Worm (Caenorhabditis elegans) whole organism, L4 larva: ENCODE results near the gene nrf-6.

Source experiments
- F26F4.8 ChIP-seq: fragments of 200-800 bp; sonication (Bioruptor generic); conservative IDR thresholded peaks from 2 replicates; pipeline ENCODE4 v1.3.6; 2022; ENCODE audit warnings: missing genetic modification characterization, missing compliant biosample characterization
- F44E2.7 ChIP-seq: fragments of 200-800 bp; sonication (Bioruptor generic); IDR thresholded peaks from 2 replicates; pipeline ENCODE4 v2.1.2; 2022; ENCODE audit warnings: missing genetic modification characterization, missing compliant biosample characterization
- T20F7.1 ChIP-seq: fragments of 200-800 bp; sonication (Bioruptor generic); optimal IDR thresholded peaks from 2 replicates; lab custom pipeline; 2018; ENCODE audit warnings: mild to moderate bottlenecking, missing genetic modification characterization, missing compliant biosample characterization
- T26A8.4 ChIP-seq: fragments of 200-800 bp; sonication (Bioruptor generic); IDR thresholded peaks from 2 replicates; pipeline ENCODE4 v1.3.6; 2022; ENCODE audit warnings: missing genetic modification characterization, missing compliant biosample characterization
- aha-1 ChIP-seq: fragments of 150-350 bp; peaks from one replicate; lab custom pipeline; 2014; ENCODE audit warnings: missing biosample characterization, missing genetic modification characterization
- aly-2 ChIP-seq: sonication (generic microtip); optimal IDR thresholded peaks from 2 replicates; lab custom pipeline; 2018; ENCODE audit warnings: missing biosample characterization, missing genetic modification characterization
- ceh-20 ChIP-seq: fragments of 200-800 bp; sonication (Bioruptor generic); IDR thresholded peaks from 2 replicates; pipeline ENCODE4 v1.3.6; 2022; ENCODE audit warnings: missing genetic modification reagents, missing genetic modification characterization, missing compliant biosample characterization
- ctbp-1 ChIP-seq: fragments of 200-800 bp; sonication (Bioruptor generic); IDR thresholded peaks from 2 replicates; pipeline ENCODE4 v1.3.6; 2022; ENCODE audit warnings: missing genetic modification reagents, missing genetic modification characterization, missing compliant biosample characterization
- duxl-1 ChIP-seq: sonication (generic microtip); optimal IDR thresholded peaks from 2 replicates; lab custom pipeline; 2016; ENCODE audit warnings: mild to moderate bottlenecking, missing genetic modification characterization, moderate library complexity, missing compliant biosample characterization; ENCODE audit not compliant: poor library complexity
- egl-27 ChIP-seq: sonication (generic microtip); optimal IDR thresholded peaks from 3 replicates; lab custom pipeline; 2017; ENCODE audit warnings: missing biosample characterization, missing genetic modification reagents, missing genetic modification characterization
- fkh-10 ChIP-seq: fragments of 150-350 bp; optimal IDR thresholded peaks from 2 replicates; lab custom pipeline; 2014; ENCODE audit warnings: missing biosample characterization, missing genetic modification reagents, missing genetic modification characterization
- lsy-2 ChIP-seq, 2 experiments: fragments of 150-350 bp in 1 of 2; sonication (generic microtip) in 1 of 2; optimal IDR thresholded peaks; 2 replicates each; lab custom pipeline; 2014 to 2017; ENCODE audit warnings: missing biosample characterization in 2 of 2, missing genetic modification characterization in 2 of 2
- mdl-1 ChIP-seq, 2 experiments: fragments of 150-350 bp in 1 of 2; sonication (generic microtip) in 1 of 2; optimal IDR thresholded peaks; 2 replicates each; lab custom pipeline; 2014 to 2017; ENCODE audit warnings: missing biosample characterization in 2 of 2, missing genetic modification characterization in 2 of 2
- mep-1 ChIP-seq: fragments of 150-350 bp; sonication (generic microtip); optimal IDR thresholded peaks from 3 replicates; lab custom pipeline; 2014; ENCODE audit warnings: missing biosample characterization, missing genetic modification characterization
- mxl-2 ChIP-seq: fragments of 200-800 bp; sonication (Bioruptor generic); conservative IDR thresholded peaks from 2 replicates; pipeline ENCODE4 v1.3.6; 2022; ENCODE audit warnings: missing genetic modification reagents, missing genetic modification characterization, missing compliant biosample characterization
- nhr-111 ChIP-seq: fragments of 200-800 bp; sonication (Bioruptor generic); optimal IDR thresholded peaks from 2 replicates; lab custom pipeline; 2018; ENCODE audit warnings: mild to moderate bottlenecking, missing genetic modification characterization, missing compliant biosample characterization
- nhr-28 ChIP-seq: fragments of 150-350 bp; optimal IDR thresholded peaks from 2 replicates; lab custom pipeline; 2014; ENCODE audit warnings: missing biosample characterization, missing genetic modification characterization
- rbr-2 ChIP-seq: sonication (generic microtip); optimal IDR thresholded peaks from 2 replicates; lab custom pipeline; 2016; ENCODE audit warnings: missing genotype, missing genetic modification characterization, missing compliant biosample characterization
- saeg-2 ChIP-seq: fragments of 200-800 bp; sonication (Bioruptor generic); IDR thresholded peaks from 2 replicates; pipeline ENCODE4 v1.3.6; 2022; ENCODE audit warnings: missing genetic modification reagents, missing genetic modification characterization, missing compliant biosample characterization
- snpc-4 ChIP-seq: fragments of 150-350 bp; optimal IDR thresholded peaks from 2 replicates; lab custom pipeline; 2014; ENCODE audit warnings: missing biosample characterization, missing genetic modification characterization
- spr-1 ChIP-seq: sonication (generic microtip); optimal IDR thresholded peaks from 2 replicates; lab custom pipeline; 2016; ENCODE audit warnings: mild to moderate bottlenecking, missing genetic modification characterization, missing compliant biosample characterization
- unc-62 ChIP-seq, 3 experiments: fragments of 150-350 bp in 1 of 3; sonication (generic microtip); optimal IDR thresholded peaks in 2 of 3; peaks in 1 of 3; 1 replicate in 1 of 3; 2 replicates in 2 of 3; lab custom pipeline; 2014 to 2017; ENCODE audit warnings: missing biosample characterization in 3 of 3, missing genetic modification characterization in 3 of 3, missing genetic modification reagents in 3 of 3, missing genotype in 1 of 3

Gene nrf-6

DNA sequence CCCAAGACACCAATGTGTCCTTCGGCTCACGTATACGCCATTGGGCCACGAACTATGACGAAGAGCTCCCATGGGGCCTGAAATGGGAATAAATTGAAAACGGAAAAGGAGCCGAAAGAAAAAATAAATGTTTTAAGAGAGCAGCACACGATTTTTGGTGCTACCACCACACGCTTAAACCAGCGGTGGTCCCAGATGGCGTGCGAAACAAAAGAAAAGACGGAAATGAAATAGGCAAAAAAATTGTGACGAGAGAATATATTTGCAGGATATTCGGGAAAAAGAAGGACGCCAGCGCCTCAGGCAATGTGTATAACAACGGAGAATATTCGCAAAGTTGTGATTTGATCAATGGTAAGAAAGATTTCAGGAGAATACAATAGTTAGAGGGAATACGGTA lies 45.6 kb downstream of the nrf-6 start:
- TF ChIP-seq duxl-1 (tag; lab: Kevin White, UChicago) (no peak), unc-62 (GFP tag; optimal IDR thresholded peaks at IDR 0.05 in 1 of 2; lab: Kevin White, UChicago) (no peak), unc-62 (tag; optimal IDR thresholded peaks at IDR 0.05; lab: Kevin White, UChicago) (no peak), snpc-4 (tag; lab: Kevin White, UChicago) (no peak), ceh-20 (no peak), saeg-2 (GFP tag; lab: Robert Waterston, UW) (no peak), aha-1 (tag; lab: Kevin White, UChicago) (peak; percentile 90), F26F4.8 (GFP tag; lab: Robert Waterston, UW) (no peak), lsy-2 (tag; optimal IDR thresholded peaks at IDR 0.05; lab: Kevin White, UChicago) (peak in 1 of 2 experiments; percentile 6)

DNA sequence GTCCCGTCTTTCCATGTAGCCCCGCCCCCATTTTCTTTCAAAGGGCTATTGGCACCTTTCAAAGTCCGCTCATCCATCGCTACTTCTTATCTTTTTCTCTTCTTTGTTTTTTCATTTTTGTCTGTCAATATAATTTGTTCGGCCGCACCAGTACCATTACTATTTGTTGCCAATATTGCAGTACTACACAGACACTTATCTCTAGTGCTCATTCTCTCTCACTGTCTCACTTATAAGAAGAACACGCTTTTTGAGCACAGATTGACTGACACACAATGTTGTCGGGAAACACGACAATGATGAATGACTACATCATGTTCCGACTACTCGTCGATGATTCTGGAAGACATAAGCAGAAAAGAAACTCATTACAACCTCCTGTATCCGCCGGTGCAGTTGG lies 47.5 kb downstream of the nrf-6 start:
- TF ChIP-seq rbr-2 (tag; lab: Kevin White, UChicago) (no peak), unc-62 (GFP tag; optimal IDR thresholded peaks at IDR 0.05 in 1 of 2; lab: Kevin White, UChicago) (peak in 1 of 2 experiments; percentile 99), unc-62 (tag; optimal IDR thresholded peaks at IDR 0.05; lab: Kevin White, UChicago) (no peak)

DNA sequence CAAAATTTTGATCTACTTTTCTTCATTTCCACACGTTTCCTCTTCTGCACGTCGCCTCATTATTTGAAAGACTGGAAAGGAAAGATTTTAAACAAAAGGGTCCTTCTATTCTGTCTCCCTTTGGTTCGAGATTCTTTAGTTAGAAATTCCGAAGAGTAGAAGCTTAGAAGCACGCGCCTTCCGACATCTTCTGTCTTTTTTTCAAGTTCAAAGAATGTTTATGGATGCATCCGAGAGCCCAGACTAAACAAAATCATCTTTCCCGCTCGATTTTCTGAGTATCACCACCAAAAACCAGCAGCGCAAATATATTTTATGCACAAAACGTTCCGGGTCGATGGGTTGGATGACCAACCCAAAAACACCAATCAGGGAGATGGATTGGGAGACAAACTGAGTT lies 48.4 kb downstream of the nrf-6 start:
- peak; percentile 30 for TF ChIP-seq fkh-10 (GFP tag; lab: Kevin White, UChicago)
- TF ChIP-seq T20F7.1 (GFP tag; lab: Kevin White, UChicago), result no peak
- TF ChIP-seq aha-1 (tag; lab: Kevin White, UChicago), result peak; percentile 95
- TF ChIP-seq, all 104 proteins: peak for 2

DNA sequence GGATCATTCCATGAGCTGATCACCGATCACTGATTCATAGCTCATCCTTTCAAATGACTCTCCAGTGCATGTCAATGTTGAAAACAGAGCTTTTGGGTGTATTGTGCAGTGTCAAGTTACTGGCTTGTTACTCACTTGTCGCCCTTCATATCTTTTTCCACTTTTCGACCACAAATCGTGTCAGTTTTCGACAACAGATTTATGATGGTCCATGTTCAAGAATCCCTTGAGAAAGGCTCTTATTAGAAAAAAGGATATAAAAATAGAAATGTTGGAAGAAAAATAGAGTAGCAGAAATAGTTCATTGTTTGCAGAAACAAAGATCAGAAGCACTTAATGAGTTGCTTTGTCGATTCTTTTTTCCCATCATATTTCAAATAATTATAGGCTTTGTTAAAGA lies 49.1 kb downstream of the nrf-6 start:
- TF ChIP-seq aha-1 (tag; lab: Kevin White, UChicago) (peak; percentile 77), unc-62 (GFP tag; optimal IDR thresholded peaks at IDR 0.05 in 1 of 2; lab: Kevin White, UChicago) (peak in 1 of 2 experiments; percentile 89), unc-62 (tag; optimal IDR thresholded peaks at IDR 0.05; lab: Kevin White, UChicago) (no peak), egl-27 (tag; lab: Kevin White, UChicago) (no peak), F44E2.7 (GFP tag; lab: Robert Waterston, UW) (no peak), spr-1 (tag; lab: Kevin White, UChicago) (no peak), aly-2 (tag; lab: Kevin White, UChicago) (no peak), nhr-111 (GFP tag; lab: Kevin White, UChicago) (no peak)

DNA sequence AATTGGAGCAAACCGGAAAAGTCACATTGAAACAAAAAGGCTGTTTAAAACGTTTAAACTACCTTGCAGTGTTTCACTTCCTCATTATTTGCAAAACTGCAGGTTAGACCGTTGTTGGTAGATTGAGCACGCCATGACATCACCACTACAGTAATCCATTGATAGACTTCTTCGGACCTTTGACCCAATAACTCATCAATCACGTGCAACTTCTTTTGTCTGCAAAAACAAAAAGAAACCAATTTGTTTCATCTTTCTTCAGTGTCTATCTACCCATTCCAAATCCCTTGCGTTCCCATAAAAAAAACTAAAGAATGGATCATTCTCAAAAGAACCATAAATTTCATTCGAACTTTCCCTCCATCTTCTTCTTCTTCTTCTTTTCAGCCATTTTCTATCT lies 51.4 kb downstream of the nrf-6 start:
- TF ChIP-seq nhr-28 (tag; lab: Kevin White, UChicago) (no peak), mdl-1 (tag; optimal IDR thresholded peaks at IDR 0.05; lab: Kevin White, UChicago) (no peak), mxl-2 (GFP tag; lab: Robert Waterston, UW) (no peak), mep-1 (tag; lab: Kevin White, UChicago) (no peak), T26A8.4 (GFP tag; lab: Robert Waterston, UW) (no peak), ctbp-1 (no peak), unc-62 (GFP tag; optimal IDR thresholded peaks at IDR 0.05 in 1 of 2; lab: Kevin White, UChicago) (peak in 1 of 2 experiments; percentile 78), unc-62 (tag; optimal IDR thresholded peaks at IDR 0.05; lab: Kevin White, UChicago) (no peak)
